Worm (Caenorhabditis elegans) whole organism, late embryonic: ENCODE data around the gene ilcr-1.

Experiments used
- K02D7.2 ChIP-seq: sonication (generic microtip); optimal IDR thresholded peaks from 2 replicates; lab custom pipeline; 2017; ENCODE audit warnings: mild to moderate bottlenecking, missing genetic modification characterization, missing compliant biosample characterization
- T23F11.4 ChIP-seq: fragments of 200-800 bp; sonication (Bioruptor generic); optimal IDR thresholded peaks from 2 replicates; lab custom pipeline; 2018; ENCODE audit warnings: mild to moderate bottlenecking, missing genetic modification characterization, missing compliant biosample characterization
- Y22D7AL.16 ChIP-seq: sonication (generic microtip); optimal IDR thresholded peaks from 2 replicates; lab custom pipeline; 2016; ENCODE audit warnings: missing genetic modification characterization, missing compliant biosample characterization
- ama-1 ChIP-seq: fragments of 150-350 bp; optimal IDR thresholded peaks from 2 replicates; lab custom pipeline; 2014
- ceh-14 ChIP-seq: sonication (generic microtip); optimal IDR thresholded peaks from 2 replicates; lab custom pipeline; 2016; ENCODE audit warnings: missing genotype, missing genetic modification characterization, missing compliant biosample characterization
- fax-1 ChIP-seq: sonication (generic microtip); optimal IDR thresholded peaks from 2 replicates; lab custom pipeline; 2016; ENCODE audit warnings: missing genotype, missing genetic modification characterization, missing compliant biosample characterization
- hlh-8 ChIP-seq: sonication (generic microtip); optimal IDR thresholded peaks from 2 replicates; lab custom pipeline; 2016; ENCODE audit warnings: missing genotype, missing genetic modification characterization, missing compliant biosample characterization
- pha-4 ChIP-seq: fragments of 150-350 bp; optimal IDR thresholded peaks from 2 replicates; lab custom pipeline; 2018; ENCODE audit warnings: missing biosample characterization, missing genetic modification reagents, missing genetic modification characterization
- unc-55 ChIP-seq: sonication (generic microtip); optimal IDR thresholded peaks from 2 replicates; lab custom pipeline; 2017; ENCODE audit warnings: missing biosample characterization, missing genetic modification reagents, missing genetic modification characterization
- zip-5 ChIP-seq: sonication (generic microtip); optimal IDR thresholded peaks from 2 replicates; lab custom pipeline; 2016; ENCODE audit warnings: missing genetic modification characterization, missing compliant biosample characterization

ce11 chrIV:14241382-14242122 lies 34.7 kb upstream of the ilcr-1 start, which contains the start of gene Y64G10A.10:
- TF ChIP-seq pha-4 (tag; lab: Kevin White, UChicago) (no peak), ama-1 (no peak), T23F11.4 (GFP tag; lab: Kevin White, UChicago) (no peak), K02D7.2 (tag; lab: Kevin White, UChicago) (no peak), ceh-14 (no peak), fax-1 (tag; lab: Kevin White, UChicago) (no peak), Y22D7AL.16 (no peak), zip-5 (no peak), hlh-8 (tag; lab: Kevin White, UChicago) (no peak), unc-55 (GFP tag; lab: Kevin White, UChicago) (no peak)
